Worm (Caenorhabditis elegans) whole organism, L1 larva: Measurements from ENCODE around the gene srb-11.

Source experiments
- Y116A8C.19 ChIP-seq: sonication (generic microtip); optimal IDR thresholded peaks from 2 replicates; lab custom pipeline; 2016; ENCODE audit warnings: missing compliant biosample characterization, missing genetic modification characterization, borderline replicate concordance
- alr-1 ChIP-seq: fragments of 200-800 bp; sonication (Bioruptor generic); optimal IDR thresholded peaks from 2 replicates; lab custom pipeline; 2018; ENCODE audit warnings: borderline replicate concordance, mild to moderate bottlenecking, missing genetic modification characterization, missing compliant biosample characterization
- aly-2 ChIP-seq: fragments of 150-350 bp; optimal IDR thresholded peaks from 2 replicates; lab custom pipeline; 2014; ENCODE audit warnings: missing biosample characterization, missing genetic modification characterization
- ama-1 ChIP-seq: fragments of 150-350 bp; optimal IDR thresholded peaks from 2 replicates; lab custom pipeline; 2014
- blmp-1 ChIP-seq: fragments of 150-350 bp; optimal IDR thresholded peaks from 2 replicates; lab custom pipeline; 2014; ENCODE audit warnings: missing biosample characterization, missing genetic modification characterization
- ceh-8 ChIP-seq: fragments of 200-800 bp; sonication (Bioruptor generic); optimal IDR thresholded peaks from 2 replicates; lab custom pipeline; 2018; ENCODE audit warnings: mild to moderate bottlenecking, missing genetic modification characterization, moderate library complexity, missing compliant biosample characterization
- ceh-88 ChIP-seq: fragments of 200-800 bp; sonication (Bioruptor generic); IDR thresholded peaks from 2 replicates; pipeline ENCODE4 v1.3.6; 2022; ENCODE audit warnings: missing genetic modification characterization, missing compliant biosample characterization
- ceh-90 ChIP-seq: sonication (generic microtip); optimal IDR thresholded peaks from 2 replicates; lab custom pipeline; 2016; ENCODE audit warnings: missing genetic modification characterization, missing compliant biosample characterization
- dpl-1 ChIP-seq, 3 experiments: fragments of 150-350 bp in 2 of 3; sonication (generic microtip) in 1 of 3; optimal IDR thresholded peaks; 2 replicates each; lab custom pipeline; 2014 to 2017; ENCODE audit warnings: missing biosample characterization in 3 of 3, missing genetic modification characterization in 3 of 3, missing genetic modification reagents in 3 of 3
- efl-1 ChIP-seq, 4 experiments: fragments of 150-350 bp; optimal IDR thresholded peaks in 3 of 4; peaks in 1 of 4; 1 replicate in 1 of 4; 2 replicates in 3 of 4; lab custom pipeline; 2014; ENCODE audit warnings: missing biosample characterization in 2 of 4, missing genetic modification characterization in 2 of 4, missing genetic modification reagents in 2 of 4
- egl-13 ChIP-seq: sonication (generic microtip); optimal IDR thresholded peaks from 2 replicates; lab custom pipeline; 2016; ENCODE audit warnings: missing genotype, missing genetic modification reagents, missing genetic modification characterization, missing compliant biosample characterization
- elt-2 ChIP-seq: sonication (generic microtip); optimal IDR thresholded peaks from 2 replicates; lab custom pipeline; 2016; ENCODE audit warnings: missing genetic modification characterization, mild to moderate bottlenecking, inconsistent platforms, missing compliant biosample characterization, missing genetic modification reagents
- elt-3 ChIP-seq, 6 experiments: fragments of 150-350 bp in 1 of 6; sonication (generic microtip); optimal IDR thresholded peaks; 2 replicates each; lab custom pipeline; 2017 to 2018; ENCODE audit warnings: missing biosample characterization in 6 of 6, missing genetic modification characterization in 6 of 6, inconsistent platforms in 1 of 6
- ets-5 ChIP-seq: fragments of 200-800 bp; sonication (Bioruptor generic); IDR thresholded peaks from 2 replicates; pipeline ENCODE4 v1.3.6; 2022; ENCODE audit warnings: missing genetic modification characterization, missing compliant biosample characterization
- fkh-8 ChIP-seq: sonication (generic microtip); optimal IDR thresholded peaks from 2 replicates; lab custom pipeline; 2016; ENCODE audit warnings: mild to moderate bottlenecking, missing genetic modification characterization, missing compliant biosample characterization
- grh-1 ChIP-seq: fragments of 200-800 bp; sonication (Bioruptor generic); IDR thresholded peaks from 2 replicates; pipeline ENCODE4 v1.3.6; 2022; ENCODE audit warnings: missing genetic modification reagents, missing genetic modification characterization, missing compliant biosample characterization
- hlh-17 ChIP-seq: fragments of 200-800 bp; sonication (Bioruptor generic); optimal IDR thresholded peaks from 2 replicates; lab custom pipeline; 2018; ENCODE audit warnings: missing genetic modification characterization, mild to moderate bottlenecking, missing compliant biosample characterization, moderate library complexity, borderline replicate concordance
- irx-1 ChIP-seq: sonication (generic microtip); optimal IDR thresholded peaks from 2 replicates; lab custom pipeline; 2016; ENCODE audit warnings: missing genetic modification characterization, missing compliant biosample characterization
- lin-13 ChIP-seq: fragments of 150-350 bp; optimal IDR thresholded peaks from 2 replicates; lab custom pipeline; 2014; ENCODE audit warnings: missing biosample characterization, missing genetic modification reagents, missing genetic modification characterization
- lin-14 ChIP-seq: fragments of 200-800 bp; sonication (Bioruptor generic); optimal IDR thresholded peaks from 2 replicates; lab custom pipeline; 2018; ENCODE audit warnings: mild to moderate bottlenecking, missing genetic modification characterization, moderate library complexity, missing compliant biosample characterization
- lin-35 ChIP-seq, 2 experiments: fragments of 150-350 bp; optimal IDR thresholded peaks; 2 replicates each; lab custom pipeline; 2014; ENCODE audit warnings: missing biosample characterization in 2 of 2, missing genetic modification characterization in 2 of 2, missing genetic modification reagents in 2 of 2
- lin-39 ChIP-seq: fragments of 150-350 bp; optimal IDR thresholded peaks from 2 replicates; lab custom pipeline; 2014; ENCODE audit warnings: missing biosample characterization, missing genetic modification reagents, missing genetic modification characterization
- lsy-2 ChIP-seq, 2 experiments: fragments of 150-350 bp; optimal IDR thresholded peaks; 2 replicates each; lab custom pipeline; 2014; ENCODE audit warnings: missing biosample characterization in 2 of 2, missing genetic modification characterization in 2 of 2
- mdl-1 ChIP-seq, 2 experiments: fragments of 150-350 bp; optimal IDR thresholded peaks; 2 replicates each; lab custom pipeline; 2014 to 2017; ENCODE audit warnings: missing biosample characterization in 2 of 2, missing genetic modification characterization in 2 of 2, inconsistent platforms in 1 of 2
- mef-2 ChIP-seq: fragments of 150-350 bp; optimal IDR thresholded peaks from 2 replicates; lab custom pipeline; 2014; ENCODE audit warnings: missing biosample characterization, missing genetic modification characterization
- mep-1 ChIP-seq: fragments of 150-350 bp; optimal IDR thresholded peaks from 2 replicates; lab custom pipeline; 2014; ENCODE audit warnings: missing biosample characterization, missing genetic modification characterization
- nhr-11 ChIP-seq: fragments of 150-350 bp; optimal IDR thresholded peaks from 2 replicates; lab custom pipeline; 2014; ENCODE audit warnings: missing biosample characterization, missing genetic modification characterization
- nhr-20 ChIP-seq: sonication (generic microtip); optimal IDR thresholded peaks from 2 replicates; lab custom pipeline; 2016; ENCODE audit warnings: mild to moderate bottlenecking, missing genetic modification characterization, missing compliant biosample characterization
- nhr-28 ChIP-seq: fragments of 150-350 bp; optimal IDR thresholded peaks from 2 replicates; lab custom pipeline; 2014; ENCODE audit warnings: missing biosample characterization, missing genetic modification characterization
- nhr-47 ChIP-seq: sonication (generic microtip); optimal IDR thresholded peaks from 2 replicates; lab custom pipeline; 2016; ENCODE audit warnings: mild to moderate bottlenecking, missing genetic modification characterization, moderate library complexity, missing compliant biosample characterization
- nhr-71 ChIP-seq: sonication (generic microtip); optimal IDR thresholded peaks from 2 replicates; lab custom pipeline; 2016; ENCODE audit warnings: mild to moderate bottlenecking, missing genetic modification characterization, moderate library complexity, missing compliant biosample characterization
- nhr-76 ChIP-seq: sonication (generic microtip); optimal IDR thresholded peaks from 2 replicates; lab custom pipeline; 2017; ENCODE audit warnings: missing biosample characterization, missing genetic modification characterization
- nhr-77 ChIP-seq: fragments of 150-350 bp; optimal IDR thresholded peaks from 2 replicates; lab custom pipeline; 2014; ENCODE audit warnings: missing biosample characterization, missing genetic modification characterization
- nhr-84 ChIP-seq: sonication (generic microtip); optimal IDR thresholded peaks from 2 replicates; lab custom pipeline; 2017; ENCODE audit warnings: missing biosample characterization, missing genetic modification characterization
- nhr-85 ChIP-seq: sonication (generic microtip); peaks from one replicate; lab custom pipeline; 2016; ENCODE audit warnings: missing genetic modification characterization, inconsistent platforms, missing compliant biosample characterization
- pag-3 ChIP-seq: sonication (generic microtip); optimal IDR thresholded peaks from 2 replicates; lab custom pipeline; 2017; ENCODE audit warnings: missing genetic modification characterization, mild to moderate bottlenecking, missing compliant biosample characterization, antibody characterized with exemption, borderline replicate concordance; ENCODE audit not compliant: insufficient read depth
- pax-3 ChIP-seq: fragments of 200-800 bp; sonication (Bioruptor generic); optimal IDR thresholded peaks from 2 replicates; lab custom pipeline; 2018; ENCODE audit warnings: mild to moderate bottlenecking, missing genetic modification characterization, moderate library complexity, missing compliant biosample characterization
- rnt-1 ChIP-seq: sonication (generic microtip); optimal IDR thresholded peaks from 2 replicates; lab custom pipeline; 2016; ENCODE audit warnings: mild to moderate bottlenecking, missing genetic modification characterization, moderate library complexity, missing compliant biosample characterization
- snu-23 ChIP-seq: sonication (generic microtip); optimal IDR thresholded peaks from 2 replicates; lab custom pipeline; 2016; ENCODE audit warnings: missing genetic modification characterization, missing compliant biosample characterization
- sup-37 ChIP-seq: fragments of 200-800 bp; sonication (Bioruptor generic); optimal IDR thresholded peaks from 2 replicates; lab custom pipeline; 2018; ENCODE audit warnings: mild to moderate bottlenecking, missing genetic modification characterization, missing compliant biosample characterization
- swsn-7 ChIP-seq: sonication (generic microtip); optimal IDR thresholded peaks from 2 replicates; lab custom pipeline; 2016; ENCODE audit warnings: missing genetic modification characterization, missing compliant biosample characterization
- tbx-2 ChIP-seq: sonication (generic microtip); optimal IDR thresholded peaks from 2 replicates; lab custom pipeline; 2016; ENCODE audit warnings: missing genetic modification characterization, missing compliant biosample characterization
- unc-30 ChIP-seq: sonication (generic microtip); optimal IDR thresholded peaks from 2 replicates; lab custom pipeline; 2017; ENCODE audit warnings: missing biosample characterization, missing genetic modification characterization
- unc-86 ChIP-seq: sonication (generic microtip); optimal IDR thresholded peaks from 2 replicates; lab custom pipeline; 2016; ENCODE audit warnings: missing genetic modification characterization, missing compliant biosample characterization
- unc-98 ChIP-seq: fragments of 200-800 bp; sonication (Bioruptor generic); IDR thresholded peaks from 2 replicates; pipeline ENCODE4 v1.3.6; 2022; ENCODE audit warnings: missing genetic modification characterization, missing compliant biosample characterization
- xbp-1 ChIP-seq: sonication (generic microtip); optimal IDR thresholded peaks from 2 replicates; lab custom pipeline; 2016; ENCODE audit warnings: missing genetic modification characterization, missing compliant biosample characterization
- zag-1 ChIP-seq: fragments of 150-350 bp; optimal IDR thresholded peaks from 2 replicates; lab custom pipeline; 2014; ENCODE audit warnings: missing biosample characterization, missing genetic modification characterization
- ztf-11 ChIP-seq, 2 experiments: sonication (generic microtip); optimal IDR thresholded peaks; 2 replicates each; lab custom pipeline; 2016 to 2017; ENCODE audit warnings: missing genetic modification characterization in 2 of 2, missing biosample characterization in 1 of 2, missing compliant biosample characterization in 1 of 2

Gene srb-11

DNA sequence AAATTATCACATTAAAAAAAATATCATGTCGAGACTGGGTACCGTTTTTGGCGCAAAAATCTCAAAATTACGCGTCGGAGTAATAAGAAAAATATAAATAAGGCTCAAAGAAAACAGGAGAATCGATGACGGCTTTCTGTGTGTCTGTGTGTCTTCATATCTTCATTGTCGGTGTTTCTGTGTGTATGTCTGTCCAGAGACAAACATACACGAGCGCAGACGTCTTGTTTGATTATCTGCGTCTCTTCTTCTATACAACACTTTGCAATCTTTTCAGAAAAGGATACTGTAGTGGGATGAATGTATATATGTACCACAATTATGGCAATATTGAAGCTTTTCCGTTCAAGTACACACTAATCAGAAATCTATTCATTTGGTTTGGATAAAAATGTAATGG is 48.4 kb downstream of the srb-11 start, which contains the start of gene C05D11.13 (continued):
- TF ChIP-seq grh-1 (GFP tag; lab: Robert Waterston, UW): no peak
- peak in 2 of 3 experiments; percentile 9 to 47 for TF ChIP-seq dpl-1 (GFP tag; optimal IDR thresholded peaks at IDR 0.05; lab: Kevin White, UChicago)
- TF ChIP-seq lin-13 (GFP tag; lab: Kevin White, UChicago): no peak
- peak; percentile 50 for TF ChIP-seq nhr-71 (tag; lab: Kevin White, UChicago)

- no peak for TF ChIP-seq nhr-11 (tag; lab: Kevin White, UChicago)
- TF ChIP-seq nhr-77 (tag; lab: Kevin White, UChicago): no peak
- no peak for TF ChIP-seq ztf-11 (tag; optimal IDR thresholded peaks at IDR 0.05; lab: Kevin White, UChicago)
- no peak for TF ChIP-seq fkh-8 (tag; lab: Kevin White, UChicago)
- TF ChIP-seq zag-1 (tag; lab: Kevin White, UChicago): no peak
- TF ChIP-seq ets-5 (GFP tag; lab: Robert Waterston, UW): no peak
- no peak for TF ChIP-seq xbp-1 (tag; lab: Kevin White, UChicago)
- peak; percentile 12 for TF ChIP-seq nhr-85 (tag; lab: Kevin White, UChicago)
- peak; percentile 71 to 83 (median 75) for TF ChIP-seq dpl-1 (GFP tag; optimal IDR thresholded peaks at IDR 0.05; lab: Kevin White, UChicago)
- TF ChIP-seq nhr-47 (tag; lab: Kevin White, UChicago): peak; percentile 20
- no peak for TF ChIP-seq tbx-2 (tag; lab: Kevin White, UChicago)
- no peak for TF ChIP-seq pag-3
- peak; percentile 84 for TF ChIP-seq blmp-1
- TF ChIP-seq mef-2 (tag; lab: Kevin White, UChicago): no peak
- TF ChIP-seq mdl-1 (tag; optimal IDR thresholded peaks at IDR 0.05; lab: Kevin White, UChicago): no peak
- no peak for TF ChIP-seq unc-86 (tag; lab: Kevin White, UChicago)
- no peak for TF ChIP-seq nhr-84 (tag; lab: Kevin White, UChicago)
- peak; percentile 81 to 84 for TF ChIP-seq efl-1 (optimal IDR thresholded peaks at IDR 0.05; lab: Kevin White, UChicago)
- peak; percentile 84 to 98 for TF ChIP-seq efl-1 (GFP tag; optimal IDR thresholded peaks at IDR 0.05 in 1 of 2; lab: Kevin White, UChicago)
- TF ChIP-seq lin-13 (GFP tag; lab: Kevin White, UChicago): peak; percentile 1
- no peak for TF ChIP-seq grh-1 (GFP tag; lab: Robert Waterston, UW)
- TF ChIP-seq ceh-88 (GFP tag; lab: Robert Waterston, UW): no peak
- TF ChIP-seq hlh-17: no peak
- peak; percentile 36 for TF ChIP-seq nhr-20 (tag; lab: Kevin White, UChicago)
- no peak for TF ChIP-seq lin-39 (tag; lab: Kevin White, UChicago)
- TF ChIP-seq lin-14: no peak
- TF ChIP-seq unc-30 (tag; lab: Kevin White, UChicago): no peak
- TF ChIP-seq irx-1 (tag; lab: Kevin White, UChicago): no peak
- no peak for TF ChIP-seq ceh-8
- TF ChIP-seq pax-3 (tag; lab: Kevin White, UChicago): no peak
- peak in 1 of 2 experiments; percentile 55 for TF ChIP-seq lsy-2 (tag; optimal IDR thresholded peaks at IDR 0.05; lab: Kevin White, UChicago)
- TF ChIP-seq rnt-1 (tag; lab: Kevin White, UChicago): peak; percentile 37
- no peak for TF ChIP-seq alr-1
- no peak for TF ChIP-seq nhr-76
- no peak for TF ChIP-seq ceh-90 (tag; lab: Kevin White, UChicago)
- TF ChIP-seq mep-1 (tag; lab: Kevin White, UChicago): no peak
- TF ChIP-seq unc-98 (GFP tag; lab: Robert Waterston, UW): no peak
- no peak for TF ChIP-seq egl-13 (tag; lab: Kevin White, UChicago)
- TF ChIP-seq snu-23: peak; percentile 26
- no peak for TF ChIP-seq ama-1
- no peak for TF ChIP-seq sup-37 (GFP tag; lab: Kevin White, UChicago)
- TF ChIP-seq swsn-7 (tag; lab: Kevin White, UChicago): no peak
- TF ChIP-seq elt-2 (tag; lab: Kevin White, UChicago): peak; percentile 51
- no peak for TF ChIP-seq nhr-28 (tag; lab: Kevin White, UChicago)
- TF ChIP-seq elt-3 (tag; optimal IDR thresholded peaks at IDR 0.05; lab: Kevin White, UChicago): peak in 1 of 6 experiments; percentile 67
- TF ChIP-seq lin-35 (GFP tag; optimal IDR thresholded peaks at IDR 0.05; lab: Kevin White, UChicago): peak; percentile 65 to 76
- TF ChIP-seq Y116A8C.19 (tag; lab: Kevin White, UChicago): no peak
- TF ChIP-seq aly-2 (tag; lab: Kevin White, UChicago): no peak
These were observed 50.2 kb downstream of the srb-11 start, which contains the start of gene mel-32 for ce11 chrIII:6442305-6443125. TSS of gene mel-32 (minus strand) at chrIII:6443000.
